Fruit fly (Drosophila melanogaster): Measurements from ENCODE around the gene Hcs.

The Hcs gene

dm6 chr3R:5470586-5471283 lies 4.0 kb upstream of the Hcs start, which contains the start of the genes mRpL44 and Snr1 (continued):
- TF ChIP-seq CG10543 (GFP tag; optimal IDR thresholded peaks at IDR 0.05) (peak; percentile 82), CG11093 (GFP tag; IDR thresholded peaks at IDR 0.05) (no peak), CG9609 (GFP tag; optimal IDR thresholded peaks at IDR 0.05) (no peak), Hand (GFP tag; optimal IDR thresholded peaks at IDR 0.05) (peak; percentile 1), btn (GFP tag; optimal IDR thresholded peaks at IDR 0.05) (no peak), fd64A (GFP tag; optimal IDR thresholded peaks at IDR 0.05) (no peak), CG32772 (GFP tag; IDR thresholded peaks at IDR 0.05) (no peak), danr (GFP tag; IDR thresholded peaks at IDR 0.05) (no peak), sima (GFP tag; optimal IDR thresholded peaks at IDR 0.05) (no peak), CG42726 (GFP tag; IDR thresholded peaks at IDR 0.05; ENCODE audit: partially characterized antibody) (no peak; the same call in 1 of the 2 replicates), wor (GFP tag; IDR thresholded peaks at IDR 0.05) (no peak), Med (GFP tag) (peak; percentile 87), CG2129 (GFP tag; IDR thresholded peaks at IDR 0.05; ENCODE audit: partially characterized antibody) (no peak), CG12299 (tag; optimal IDR thresholded peaks at IDR 0.05) (no peak), CG12769 (tag; optimal IDR thresholded peaks at IDR 0.05) (no peak), CG33557 (GFP tag; optimal IDR thresholded peaks at IDR 0.05) (peak; percentile 33), Scr (GFP tag; IDR thresholded peaks at IDR 0.05; ENCODE audit: partially characterized antibody) (no peak), zf30C (GFP tag; optimal IDR thresholded peaks at IDR 0.05) (no peak), Ssrp (tag; optimal IDR thresholded peaks at IDR 0.05) (peak; percentile 14), CG11504 (tag; optimal IDR thresholded peaks at IDR 0.05) (no peak), CG15269 (tag; optimal IDR thresholded peaks at IDR 0.05) (no peak), Dp (GFP tag; optimal IDR thresholded peaks at IDR 0.05) (no peak), Drgx (GFP tag; IDR thresholded peaks at IDR 0.05) (no peak), CG4730 (GFP tag; IDR thresholded peaks at IDR 0.05) (no peak), CG17328 (GFP tag; IDR thresholded peaks at IDR 0.05) (no peak), HLH4C (GFP tag; IDR thresholded peaks at IDR 0.05; ENCODE audit: partially characterized antibody) (no peak), Camta (GFP tag; optimal IDR thresholded peaks at IDR 0.05) (no peak), CG2678 (tag; optimal IDR thresholded peaks at IDR 0.05) (no peak), CG12104 (GFP tag; optimal IDR thresholded peaks at IDR 0.05) (peak; percentile 42), CG4328 (GFP tag; optimal IDR thresholded peaks at IDR 0.05) (no peak), CG14050 (GFP tag; IDR thresholded peaks at IDR 0.05) (no peak), CG18619 (GFP tag; optimal IDR thresholded peaks at IDR 0.05) (peak; percentile 44), CG31224 (GFP tag; IDR thresholded peaks at IDR 0.05) (no peak), CG7928 (GFP tag; optimal IDR thresholded peaks at IDR 0.05) (no peak), Antp (GFP tag; optimal IDR thresholded peaks at IDR 0.05) (no peak), Poxn (GFP tag; IDR thresholded peaks at IDR 0.05) (no peak), ase (GFP tag; IDR thresholded peaks at IDR 0.05) (no peak), Optix (GFP tag; IDR thresholded peaks at IDR 0.05) (no peak), NFAT (GFP tag; IDR thresholded peaks at IDR 0.05) (no peak), ac (GFP tag; optimal IDR thresholded peaks at IDR 0.05) (no peak), aop (GFP tag; IDR thresholded peaks at IDR 0.05) (no peak), NfI (GFP tag; optimal IDR thresholded peaks at IDR 0.05) (peak; percentile 60), bowl (GFP tag; IDR thresholded peaks at IDR 0.05) (no peak), crp (GFP tag; optimal IDR thresholded peaks at IDR 0.05) (no peak), en (GFP tag; optimal IDR thresholded peaks at IDR 0.05) (no peak), CG17186 (GFP tag; optimal IDR thresholded peaks at IDR 0.05) (peak; percentile 91), dm (GFP tag; optimal IDR thresholded peaks at IDR 0.05) (no peak), ara (GFP tag; IDR thresholded peaks at IDR 0.05) (no peak), Blimp-1 (GFP tag; optimal IDR thresholded peaks at IDR 0.05) (no peak), CrebB (tag; optimal IDR thresholded peaks at IDR 0.05) (no peak)

Measured in whole organism, embryonic.